Fruit fly (Drosophila melanogaster): Measurements from ENCODE around the gene Oseg5.
A peak's percentile ranks its signal among the peaks of the same experiment; 100 is the strongest.

The Oseg5 gene

DNA sequence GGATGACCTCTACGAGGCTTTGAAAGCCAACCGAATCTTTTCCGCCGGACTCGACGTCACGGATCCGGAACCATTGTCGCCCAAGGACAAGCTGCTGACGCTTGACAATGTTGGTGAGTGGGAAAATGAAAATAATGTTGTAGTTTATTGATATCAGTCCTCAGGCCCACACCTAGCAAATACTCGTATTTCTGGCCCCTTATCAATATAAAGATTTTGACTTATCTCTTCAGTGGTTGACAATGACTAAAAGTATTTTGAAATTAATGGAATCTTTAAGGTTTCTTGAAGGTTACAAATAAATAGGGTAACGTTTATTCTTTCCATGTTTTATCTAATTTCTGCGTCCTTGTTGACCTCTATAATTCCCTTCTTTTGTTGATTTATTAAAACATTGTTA is 8.6 kb downstream of the Oseg5 start:
- TF ChIP-seq sug (tag; optimal IDR thresholded peaks at IDR 0.05) (peak; percentile 68), mirr (GFP tag; optimal IDR thresholded peaks at IDR 0.05) (peak; percentile 50), CG34376 (GFP tag; optimal IDR thresholded peaks at IDR 0.05) (peak; percentile 63), exex (tag; optimal IDR thresholded peaks at IDR 0.05) (peak; percentile 68), Asciz (GFP tag; optimal IDR thresholded peaks at IDR 0.05) (no peak)

DNA sequence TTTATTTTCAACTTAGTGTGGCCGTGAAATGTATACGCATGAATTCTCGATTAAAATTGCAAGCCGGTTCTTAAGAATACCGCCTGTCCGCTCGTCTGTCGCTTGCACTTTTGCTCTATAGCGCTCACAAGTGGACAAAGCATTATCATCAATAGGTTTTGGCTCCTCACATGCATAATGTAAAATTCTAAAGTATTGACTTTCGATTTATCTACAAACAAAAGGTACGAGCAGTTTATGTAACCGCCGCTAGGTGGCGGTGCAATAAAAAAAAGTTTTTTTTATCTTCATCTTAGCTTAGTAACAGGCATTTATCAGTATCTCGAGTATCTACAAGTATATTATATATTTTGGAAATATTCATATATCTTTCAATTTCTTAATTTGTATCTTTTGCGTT is 9.4 kb downstream of the Oseg5 start:
- peak; percentile 85 for TF ChIP-seq CG2199 (GFP tag; IDR thresholded peaks at IDR 0.05)
- TF ChIP-seq stwl (tag; optimal IDR thresholded peaks at IDR 0.05): peak; percentile 30
- TF ChIP-seq CG10274 (GFP tag; optimal IDR thresholded peaks at IDR 0.05): no peak
- peak; percentile 91 for TF ChIP-seq CTCF (GFP tag; optimal IDR thresholded peaks at IDR 0.05)
- peak; percentile 29; the same call in 1 of the 3 replicates for TF ChIP-seq knrl (GFP tag; IDR thresholded peaks at IDR 0.05; ENCODE audit: partially characterized antibody)

DNA sequence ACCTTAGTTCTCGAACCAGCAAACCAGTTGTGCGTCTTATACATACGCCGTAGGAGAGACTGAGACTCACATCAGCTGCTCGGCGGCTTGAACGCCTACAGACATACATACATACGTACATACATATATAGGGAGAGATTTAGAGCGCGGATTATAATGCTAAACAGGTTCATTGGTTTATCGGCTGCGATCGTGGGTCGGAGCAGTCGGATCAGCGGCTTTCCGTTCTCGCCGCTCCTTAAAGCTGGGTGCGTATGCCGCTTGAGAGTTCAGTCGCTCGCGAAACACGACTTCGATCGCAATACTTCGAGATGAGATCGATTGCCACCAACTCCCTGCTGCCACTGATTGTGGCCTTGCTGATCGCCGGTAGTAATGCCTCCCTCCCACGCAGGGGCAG is 10.4 kb downstream of the Oseg5 start:
- no peak for TF ChIP-seq CG13296 (GFP tag; optimal IDR thresholded peaks at IDR 0.05)
- TF ChIP-seq CG7357 (GFP tag; IDR thresholded peaks at IDR 0.05): no peak
- TF ChIP-seq tgo (GFP tag; IDR thresholded peaks at IDR 0.05): no peak
- 0 out of 2 replicates have a peak, but pooled peaks have one; percentile 19 for TF ChIP-seq rib (GFP tag; IDR thresholded peaks at IDR 0.05)
- no peak for TF ChIP-seq CG1792 (GFP tag; optimal IDR thresholded peaks at IDR 0.05)
- TF ChIP-seq Trl (optimal IDR thresholded peaks at IDR 0.05): peak in 1 of 2 experiments; percentile 7
- TF ChIP-seq Trl (GFP tag; optimal IDR thresholded peaks at IDR 0.05): no peak
- TF ChIP-seq ase (GFP tag; IDR thresholded peaks at IDR 0.05): no peak
- no peak for TF ChIP-seq Opbp (GFP tag; IDR thresholded peaks at IDR 0.05; ENCODE audit: partially characterized antibody)
- no peak for TF ChIP-seq Dref (GFP tag; IDR thresholded peaks at IDR 0.05)
- TF ChIP-seq CG4730 (GFP tag; IDR thresholded peaks at IDR 0.05): no peak
- no peak for TF ChIP-seq Oli (tag; optimal IDR thresholded peaks at IDR 0.05)
- no peak for TF ChIP-seq MESR4 (GFP tag; optimal IDR thresholded peaks at IDR 0.05)
- peak; percentile 26; the same call in 1 of the 2 replicates for TF ChIP-seq vvl (GFP tag; IDR thresholded peaks at IDR 0.05)
- peak in 1 of 2 experiments; percentile 4 for TF ChIP-seq bsh (GFP tag; optimal IDR thresholded peaks at IDR 0.05)
- no peak for TF ChIP-seq Dp (GFP tag; optimal IDR thresholded peaks at IDR 0.05)
- peak; percentile 60 for TF ChIP-seq CG12769 (tag; optimal IDR thresholded peaks at IDR 0.05)
- no peak for TF ChIP-seq ind (GFP tag; optimal IDR thresholded peaks at IDR 0.05)
- no peak for TF ChIP-seq fd102C (GFP tag; optimal IDR thresholded peaks at IDR 0.05)
- TF ChIP-seq grn (GFP tag; optimal IDR thresholded peaks at IDR 0.05): peak; percentile 60
- no peak for TF ChIP-seq pzg (GFP tag; optimal IDR thresholded peaks at IDR 0.05)
- TF ChIP-seq CG32532 (GFP tag; IDR thresholded peaks at IDR 0.05): 0 out of 2 replicates have a peak, but pooled peaks have one; percentile 23
- no peak for TF ChIP-seq CG2202 (tag; optimal IDR thresholded peaks at IDR 0.05)
- TF ChIP-seq CG33557 (GFP tag; optimal IDR thresholded peaks at IDR 0.05): no peak
- TF ChIP-seq luna (GFP tag; optimal IDR thresholded peaks at IDR 0.05): no peak
- TF ChIP-seq oc (tag; optimal IDR thresholded peaks at IDR 0.05): peak; percentile 71
- TF ChIP-seq esg (GFP tag; conservative IDR thresholded peaks at IDR 0.05): no peak
- no peak for TF ChIP-seq D (optimal IDR thresholded peaks at IDR 0.05)
- TF ChIP-seq D (GFP tag; optimal IDR thresholded peaks at IDR 0.05): no peak
- TF ChIP-seq Deaf1 (tag; optimal IDR thresholded peaks at IDR 0.05): peak; percentile 64
- peak; percentile 41 for TF ChIP-seq nom (GFP tag; optimal IDR thresholded peaks at IDR 0.05)
- TF ChIP-seq Jarid2 (GFP tag; optimal IDR thresholded peaks at IDR 0.05): peak; percentile 11
- TF ChIP-seq sna (GFP tag; IDR thresholded peaks at IDR 0.05; ENCODE audit: partially characterized antibody): no peak
- TF ChIP-seq Med (GFP tag): peak; percentile 51
- TF ChIP-seq kni (GFP tag; optimal IDR thresholded peaks at IDR 0.05): peak; percentile 75
- TF ChIP-seq fd96Cb (tag; optimal IDR thresholded peaks at IDR 0.05): no peak
- no peak for TF ChIP-seq fu2 (GFP tag; optimal IDR thresholded peaks at IDR 0.05)
- TF ChIP-seq C15 (GFP tag; IDR thresholded peaks at IDR 0.05): no peak
- TF ChIP-seq chinmo (GFP tag; IDR thresholded peaks at IDR 0.05; ENCODE audit: partially characterized antibody): 0 out of 4 replicates have a peak, but pooled peaks have one; percentile 49

All from whole organism, embryonic.